Fruit fly (Drosophila melanogaster) whole organism, embryonic: ENCODE data around the gene Fas1.

Experiments
- B-H1 ChIP-seq: fragments of 200-800 bp; sonication (Bioruptor generic); IDR thresholded peaks from 3 replicates; pipeline ENCODE4 v1.3.6; 2022; ENCODE audit warnings: missing biosample characterization, missing genetic modification characterization
- Bdp1 ChIP-seq: fragments of 200-800 bp; sonication (Bioruptor generic); optimal IDR thresholded peaks from 3 replicates; lab custom pipeline; 2016; ENCODE audit warnings: missing biosample characterization, missing genetic modification characterization
- CG11456 ChIP-seq: fragments of 200-800 bp; sonication (Bioruptor generic); IDR thresholded peaks from 3 replicates; pipeline ENCODE4 v1.3.6; 2022; ENCODE audit warnings: missing biosample characterization, missing genetic modification characterization
- CG11504 ChIP-seq: fragments of 200-800 bp; sonication (Bioruptor generic); optimal IDR thresholded peaks from 3 replicates; lab custom pipeline; 2019; ENCODE audit warnings: missing biosample characterization, mild to moderate bottlenecking, missing genetic modification characterization, moderate library complexity
- CG12104 ChIP-seq: fragments of 200-800 bp; sonication (Bioruptor generic); optimal IDR thresholded peaks from 3 replicates; lab custom pipeline; 2016; ENCODE audit warnings: missing biosample characterization, missing genetic modification characterization
- CG12659 ChIP-seq: fragments of 200-800 bp; sonication (Bioruptor generic); optimal IDR thresholded peaks from 3 replicates; lab custom pipeline; 2017; ENCODE audit warnings: mild to moderate bottlenecking, missing biosample characterization, missing genetic modification reagents, missing genetic modification characterization
- CG14965 ChIP-seq: fragments of 200-800 bp; sonication (Bioruptor generic); optimal IDR thresholded peaks from 2 replicates; lab custom pipeline; 2016; ENCODE audit warnings: missing biosample characterization, missing genetic modification characterization, borderline replicate concordance
- CG15269 ChIP-seq: fragments of 200-800 bp; sonication (Bioruptor generic); optimal IDR thresholded peaks from 2 replicates; lab custom pipeline; 2018; ENCODE audit warnings: missing biosample characterization, mild to moderate bottlenecking, missing genetic modification characterization, moderate library complexity
- CG17359 ChIP-seq: fragments of 200-800 bp; sonication (Bioruptor generic); optimal IDR thresholded peaks from 3 replicates; lab custom pipeline; 2018; ENCODE audit warnings: missing biosample characterization, mild to moderate bottlenecking, missing genetic modification characterization, moderate library complexity
- CG2116 ChIP-seq: fragments of 200-800 bp; sonication (Bioruptor generic); optimal IDR thresholded peaks from 3 replicates; lab custom pipeline; 2018; ENCODE audit warnings: missing biosample characterization, mild to moderate bottlenecking, missing genetic modification characterization
- CG2202 ChIP-seq: fragments of 200-800 bp; sonication (Bioruptor generic); optimal IDR thresholded peaks from 2 replicates; lab custom pipeline; 2018; ENCODE audit warnings: missing biosample characterization, mild to moderate bottlenecking, missing genetic modification characterization
- CG2889 ChIP-seq: fragments of 200-800 bp; sonication (Bioruptor generic); IDR thresholded peaks from 3 replicates; pipeline ENCODE4 v1.3.6; 2022; ENCODE audit warnings: missing biosample characterization, missing genetic modification characterization
- CG32532 ChIP-seq: fragments of 200-800 bp; sonication (Bioruptor generic); IDR thresholded peaks from 2 replicates; pipeline ENCODE4 v1.3.6; 2022; ENCODE audit warnings: missing biosample characterization, missing genetic modification characterization
- CG33213 ChIP-seq: fragments of 200-800 bp; sonication (Bioruptor generic); optimal IDR thresholded peaks from 3 replicates; lab custom pipeline; 2016; ENCODE audit warnings: missing biosample characterization, missing genetic modification characterization
- CG33557 ChIP-seq: fragments of 200-800 bp; sonication (Bioruptor generic); optimal IDR thresholded peaks from 2 replicates; lab custom pipeline; 2019; ENCODE audit warnings: missing biosample characterization, mild to moderate bottlenecking, missing genetic modification characterization, moderate library complexity
- CG6791 ChIP-seq: fragments of 200-800 bp; sonication (Bioruptor generic); IDR thresholded peaks from 3 replicates; pipeline ENCODE4 v1.3.6; 2022; ENCODE audit warnings: missing biosample characterization, missing genetic modification characterization; ENCODE audit not compliant: partially characterized antibody
- CG7271 ChIP-seq: fragments of 200-800 bp; sonication (Bioruptor generic); optimal IDR thresholded peaks from 2 replicates; lab custom pipeline; 2018; ENCODE audit warnings: missing biosample characterization, mild to moderate bottlenecking, missing genetic modification characterization, moderate library complexity
- CG8924 ChIP-seq: fragments of 200-800 bp; optimal IDR thresholded peaks from 3 replicates; lab custom pipeline; 2019; ENCODE audit warnings: missing biosample characterization, mild to moderate bottlenecking, missing genetic modification characterization, moderate library complexity
- CG9215 ChIP-seq: fragments of 200-800 bp; sonication (Bioruptor generic); IDR thresholded peaks from 2 replicates; pipeline ENCODE4 v1.3.6; 2022; ENCODE audit warnings: missing biosample characterization, missing genetic modification characterization
- CG9932 ChIP-seq: fragments of 200-800 bp; sonication (Bioruptor generic); IDR thresholded peaks from 2 replicates; pipeline ENCODE4 v1.3.6; 2022; ENCODE audit warnings: missing biosample characterization, missing genetic modification characterization
- Dll ChIP-seq: fragments of 200-800 bp; sonication (Bioruptor generic); IDR thresholded peaks from 4 replicates; pipeline ENCODE4 v1.3.6; 2022; ENCODE audit warnings: missing biosample characterization, missing genetic modification characterization; ENCODE audit not compliant: partially characterized antibody
- Doc3 ChIP-seq: fragments of 200-800 bp; sonication (Bioruptor generic); IDR thresholded peaks from 3 replicates; pipeline ENCODE4 v1.3.6; 2022; ENCODE audit warnings: missing biosample characterization, missing genetic modification characterization; ENCODE audit not compliant: partially characterized antibody
- Dref ChIP-seq: fragments of 200-800 bp; sonication (Bioruptor generic); IDR thresholded peaks from 2 replicates; pipeline ENCODE4 v1.3.6; 2022; ENCODE audit warnings: missing biosample characterization, missing genetic modification characterization
- Gsc ChIP-seq: fragments of 200-800 bp; sonication (Bioruptor generic); IDR thresholded peaks from 2 replicates; pipeline ENCODE4 v1.3.6; 2022; ENCODE audit warnings: missing biosample characterization, missing genetic modification characterization
- H15 ChIP-seq: fragments of 200-800 bp; sonication (Bioruptor generic); IDR thresholded peaks from 3 replicates; pipeline ENCODE4 v1.3.6; 2022; ENCODE audit warnings: missing biosample characterization, missing genetic modification characterization
- HHEX ChIP-seq: fragments of 200-800 bp; sonication (Bioruptor generic); optimal IDR thresholded peaks from 3 replicates; lab custom pipeline; 2017; ENCODE audit warnings: missing biosample characterization, mild to moderate bottlenecking, missing genetic modification characterization, missing genetic modification reagents
- Med ChIP-seq: fragments of 200-800 bp; sonication (Bioruptor generic); peaks from one replicate; lab custom pipeline; 2016; ENCODE audit warnings: missing biosample characterization, missing genetic modification characterization, mild to moderate bottlenecking, inconsistent platforms, moderate library complexity
- Mes4 ChIP-seq: fragments of 200-800 bp; sonication (Bioruptor generic); optimal IDR thresholded peaks from 2 replicates; lab custom pipeline; 2016; ENCODE audit warnings: missing biosample characterization, missing genetic modification characterization
- NK7.1 ChIP-seq: fragments of 200-800 bp; sonication (Bioruptor generic); optimal IDR thresholded peaks from 3 replicates; lab custom pipeline; 2016; ENCODE audit warnings: missing biosample characterization, missing genetic modification characterization
- Nf-YC ChIP-seq: fragments of 200-800 bp; optimal IDR thresholded peaks from 3 replicates; lab custom pipeline; 2019; ENCODE audit warnings: missing biosample characterization, mild to moderate bottlenecking, missing genetic modification characterization, moderate library complexity
- Oaz ChIP-seq: fragments of 200-800 bp; sonication (Bioruptor generic); IDR thresholded peaks from 2 replicates; pipeline ENCODE4 v1.3.6; 2022; ENCODE audit warnings: missing biosample characterization, missing genetic modification characterization
- Opbp ChIP-seq: fragments of 200-800 bp; sonication (Bioruptor generic); IDR thresholded peaks from 3 replicates; pipeline ENCODE4 v1.3.6; 2022; ENCODE audit warnings: missing biosample characterization, missing genetic modification characterization; ENCODE audit not compliant: partially characterized antibody
- Pdp1 ChIP-seq, 2 experiments: fragments of 200-800 bp; sonication (Bioruptor generic); optimal IDR thresholded peaks; 3 replicates each; lab custom pipeline; 2016; ENCODE audit warnings: missing biosample characterization in 2 of 2, missing genetic modification characterization in 2 of 2, mild to moderate bottlenecking in 1 of 2, moderate library complexity in 1 of 2
- Ptx1 ChIP-seq: fragments of 200-800 bp; sonication (Bioruptor generic); IDR thresholded peaks from 2 replicates; pipeline ENCODE4 v1.3.6; 2022; ENCODE audit warnings: missing biosample characterization, missing genetic modification characterization
- Ravus ChIP-seq: fragments of 200-800 bp; sonication (Bioruptor generic); IDR thresholded peaks from 2 replicates; pipeline ENCODE4 v1.3.6; 2022; ENCODE audit warnings: missing biosample characterization, missing genetic modification characterization
- Vsx1 ChIP-seq: fragments of 200-800 bp; sonication (Bioruptor generic); optimal IDR thresholded peaks from 2 replicates; lab custom pipeline; 2017; ENCODE audit warnings: missing biosample characterization, mild to moderate bottlenecking, missing genetic modification characterization, missing genetic modification reagents
- ase ChIP-seq: fragments of 200-800 bp; sonication (Bioruptor generic); IDR thresholded peaks from 3 replicates; pipeline ENCODE4 v1.3.6; 2022; ENCODE audit warnings: missing biosample characterization, missing genetic modification characterization
- bab2 ChIP-seq: fragments of 200-800 bp; sonication (Bioruptor generic); optimal IDR thresholded peaks from 2 replicates; lab custom pipeline; 2016; ENCODE audit warnings: missing biosample characterization, missing genetic modification characterization
- cg ChIP-seq: fragments of 200-800 bp; sonication (Bioruptor generic); optimal IDR thresholded peaks from 3 replicates; lab custom pipeline; 2019; ENCODE audit warnings: missing biosample characterization, mild to moderate bottlenecking, missing genetic modification characterization, moderate library complexity
- corto ChIP-seq: fragments of 200-800 bp; sonication (Bioruptor generic); optimal IDR thresholded peaks from 2 replicates; lab custom pipeline; 2016; ENCODE audit warnings: missing biosample characterization, mild to moderate bottlenecking, missing genetic modification characterization, moderate library complexity
- cwo ChIP-seq: fragments of 200-800 bp; sonication (Bioruptor generic); optimal IDR thresholded peaks from 3 replicates; lab custom pipeline; 2017; ENCODE audit warnings: missing biosample characterization, missing genetic modification characterization, mild to moderate bottlenecking, moderate library complexity, missing genetic modification reagents
- dpn ChIP-seq, 2 experiments: fragments of 200-800 bp; sonication (Bioruptor generic); optimal IDR thresholded peaks; 3 replicates each; lab custom pipeline; 2016; ENCODE audit warnings: missing biosample characterization in 2 of 2, missing genetic modification characterization in 2 of 2
- fd3F ChIP-seq: fragments of 200-800 bp; sonication (Bioruptor generic); optimal IDR thresholded peaks from 2 replicates; lab custom pipeline; 2018; ENCODE audit warnings: missing biosample characterization, mild to moderate bottlenecking, missing genetic modification characterization, moderate library complexity
- gfzf ChIP-seq: fragments of 200-800 bp; sonication (Bioruptor generic); optimal IDR thresholded peaks from 2 replicates; lab custom pipeline; 2016; ENCODE audit warnings: missing biosample characterization, mild to moderate bottlenecking, missing genetic modification characterization, moderate library complexity
- jing ChIP-seq: fragments of 200-800 bp; sonication (Bioruptor generic); optimal IDR thresholded peaks from 2 replicates; lab custom pipeline; 2018; ENCODE audit warnings: missing biosample characterization, mild to moderate bottlenecking, missing genetic modification characterization
- p53 ChIP-seq: fragments of 200-800 bp; sonication (Bioruptor generic); optimal IDR thresholded peaks from 2 replicates; lab custom pipeline; 2016; ENCODE audit warnings: missing biosample characterization, missing genetic modification characterization
- sd ChIP-seq: fragments of 200-800 bp; sonication (Bioruptor generic); optimal IDR thresholded peaks from 3 replicates; lab custom pipeline; 2018; ENCODE audit warnings: missing biosample characterization, mild to moderate bottlenecking, missing genetic modification characterization, moderate library complexity
- trem ChIP-seq: fragments of 200-800 bp; optimal IDR thresholded peaks from 3 replicates; lab custom pipeline; 2019; ENCODE audit warnings: missing biosample characterization, mild to moderate bottlenecking, missing genetic modification characterization, moderate library complexity
- ttk ChIP-seq: fragments of 200-800 bp; sonication (Bioruptor generic); IDR thresholded peaks from 2 replicates; pipeline ENCODE4 v2.1.2; 2022; ENCODE audit warnings: missing biosample characterization, missing genetic modification characterization
- wor ChIP-seq: fragments of 200-800 bp; sonication (Bioruptor generic); IDR thresholded peaks from 2 replicates; pipeline ENCODE4 v1.3.6; 2022; ENCODE audit warnings: missing biosample characterization, missing genetic modification characterization
- zen2 ChIP-seq: fragments of 200-800 bp; sonication (Bioruptor generic); IDR thresholded peaks from 3 replicates; pipeline ENCODE4 v1.3.6; 2022; ENCODE audit warnings: missing biosample characterization, missing genetic modification characterization; ENCODE audit not compliant: partially characterized antibody

Fas1 gene

DNA sequence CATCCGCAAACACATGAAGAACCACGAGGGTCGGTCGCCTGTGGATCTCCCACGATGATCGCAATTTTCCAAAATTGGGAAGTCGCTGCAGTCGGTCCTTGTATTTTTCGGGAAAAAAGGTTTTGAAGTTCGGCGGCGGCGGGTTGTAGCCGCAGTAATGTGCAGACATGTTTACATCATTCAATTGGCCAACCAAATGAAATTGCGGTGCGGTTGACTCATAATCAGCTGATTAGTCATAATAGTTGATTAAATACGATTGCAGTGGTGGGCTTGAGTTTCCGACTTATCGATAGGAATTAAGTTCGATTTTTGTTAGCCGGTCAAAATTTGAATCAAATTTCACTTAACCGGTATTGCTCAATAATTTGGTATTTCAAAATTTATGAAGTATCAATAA, 27.1 kb downstream of the Fas1 start, which contains the start of gene CG14907 (continued):
- TF ChIP-seq H15 (GFP tag; lab: Robert Waterston, UW), result no peak
- TF ChIP-seq Ptx1 (GFP tag; lab: Robert Waterston, UW), result no peak
- no peak for TF ChIP-seq CG8924 (tag; lab: Kevin White, UChicago)
- no peak for TF ChIP-seq Mes4 (GFP tag; lab: Kevin White, UChicago)
- TF ChIP-seq B-H1, result no peak
- no peak for TF ChIP-seq Oaz (GFP tag; lab: Robert Waterston, UW)
- TF ChIP-seq CG2889 (GFP tag; lab: Robert Waterston, UW), result no peak
- TF ChIP-seq CG9932 (GFP tag; lab: Robert Waterston, UW), result no peak
- no peak for TF ChIP-seq CG17359 (tag; lab: Kevin White, UChicago)
- peak; percentile 80 for TF ChIP-seq Med
- TF ChIP-seq Pdp1 (GFP tag; optimal IDR thresholded peaks at IDR 0.05; lab: Kevin White, UChicago), result peak in 1 of 2 experiments; percentile 93
- no peak for TF ChIP-seq ase (GFP tag; lab: Robert Waterston, UW)
- peak; percentile 96 for TF ChIP-seq CG2116 (GFP tag; lab: Kevin White, UChicago)
- TF ChIP-seq CG33213 (GFP tag; lab: Kevin White, UChicago), result no peak
- no peak for TF ChIP-seq CG7271
- TF ChIP-seq p53 (GFP tag; lab: Kevin White, UChicago), result no peak
- peak; percentile 55; the same call in 2 of the 3 replicates for TF ChIP-seq Opbp (GFP tag; lab: Robert Waterston, UW)
- TF ChIP-seq trem (tag; lab: Kevin White, UChicago), result peak; percentile 23
- peak; percentile 28 for TF ChIP-seq CG12659 (GFP tag; lab: Kevin White, UChicago)
- TF ChIP-seq bab2 (GFP tag; lab: Kevin White, UChicago), result no peak
- TF ChIP-seq CG33557 (GFP tag; lab: Kevin White, UChicago), result no peak
- TF ChIP-seq Doc3 (GFP tag; lab: Robert Waterston, UW), result peak; percentile 55; the same call in 2 of the 3 replicates
- no peak for TF ChIP-seq CG2202 (tag; lab: Kevin White, UChicago)
- no peak for TF ChIP-seq dpn (GFP tag; optimal IDR thresholded peaks at IDR 0.05; lab: Kevin White, UChicago)
- no peak for TF ChIP-seq Gsc (GFP tag; lab: Robert Waterston, UW)
- TF ChIP-seq Vsx1, result no peak
- TF ChIP-seq CG11456, result no peak
- no peak for TF ChIP-seq fd3F (GFP tag; lab: Kevin White, UChicago)
- TF ChIP-seq CG11504 (tag; lab: Kevin White, UChicago), result no peak
- no peak for TF ChIP-seq CG12104
- TF ChIP-seq CG32532 (GFP tag; lab: Robert Waterston, UW), result no peak
- TF ChIP-seq NK7.1 (GFP tag; lab: Kevin White, UChicago), result no peak
- no peak for TF ChIP-seq gfzf (GFP tag; lab: Kevin White, UChicago)
- no peak for TF ChIP-seq wor (GFP tag; lab: Robert Waterston, UW)
- TF ChIP-seq zen2, result peak; percentile 56; the same call in 1 of the 3 replicates
- TF ChIP-seq HHEX (GFP tag; lab: Kevin White, UChicago), result no peak
- TF ChIP-seq Nf-YC, result peak; percentile 42
- TF ChIP-seq cwo, result no peak
- no peak for TF ChIP-seq ttk
- no peak for TF ChIP-seq Bdp1
- TF ChIP-seq cg (GFP tag; lab: Kevin White, UChicago), result no peak
- TF ChIP-seq CG15269, result no peak
- no peak for TF ChIP-seq sd (tag; lab: Kevin White, UChicago)
- TF ChIP-seq Ravus (GFP tag; lab: Robert Waterston, UW), result no peak
- TF ChIP-seq CG9215, result no peak
- TF ChIP-seq Dll (GFP tag; lab: Robert Waterston, UW), result peak; percentile 78
- TF ChIP-seq corto (GFP tag; lab: Kevin White, UChicago), result no peak
- no peak for TF ChIP-seq jing (GFP tag; lab: Kevin White, UChicago)
- TF ChIP-seq CG6791 (GFP tag; lab: Robert Waterston, UW), result peak; percentile 68; the same call in 2 of the 3 replicates
- peak; percentile 76 for TF ChIP-seq Dref
- no peak for TF ChIP-seq CG14965
